Worm (Caenorhabditis elegans) whole organism, mixed stage, embryonic: ENCODE measurements around the gene T03G6.1.

Experiments used
- M03D4.4 ChIP-seq: sonication (generic microtip); optimal IDR thresholded peaks from 2 replicates; lab custom pipeline; 2017; ENCODE audit warnings: mild to moderate bottlenecking, missing genetic modification characterization, missing compliant biosample characterization
- bed-3 ChIP-seq: fragments of 200-800 bp; sonication (Bioruptor generic); optimal IDR thresholded peaks from 3 replicates; lab custom pipeline; 2018; ENCODE audit warnings: mild to moderate bottlenecking, missing genetic modification characterization, moderate library complexity, missing compliant biosample characterization
- blmp-1 ChIP-seq: fragments of 150-350 bp; optimal IDR thresholded peaks from 2 replicates; lab custom pipeline; 2014; ENCODE audit warnings: missing biosample characterization, missing genetic modification characterization
- ceh-39 ChIP-seq: fragments of 150-350 bp; optimal IDR thresholded peaks from 2 replicates; lab custom pipeline; 2014; ENCODE audit warnings: missing biosample characterization, missing genetic modification characterization
- ceh-43 ChIP-seq: fragments of 200-800 bp; sonication (Bioruptor generic); optimal IDR thresholded peaks from 2 replicates; lab custom pipeline; 2018; ENCODE audit warnings: mild to moderate bottlenecking, missing genetic modification characterization, moderate library complexity, missing compliant biosample characterization
- ceh-83 ChIP-seq: fragments of 200-800 bp; sonication (Bioruptor generic); optimal IDR thresholded peaks from 2 replicates; lab custom pipeline; 2018; ENCODE audit warnings: mild to moderate bottlenecking, missing genetic modification characterization, missing compliant biosample characterization
- cnd-1 ChIP-seq: fragments of 200-800 bp; sonication (Bioruptor generic); optimal IDR thresholded peaks from 2 replicates; lab custom pipeline; 2018; ENCODE audit warnings: mild to moderate bottlenecking, missing genetic modification characterization, missing compliant biosample characterization
- drap-1 ChIP-seq: fragments of 200-800 bp; sonication (Bioruptor generic); optimal IDR thresholded peaks from 3 replicates; lab custom pipeline; 2018; ENCODE audit warnings: mild to moderate bottlenecking, missing genetic modification characterization, missing compliant biosample characterization
- elt-1 ChIP-seq: sonication (generic microtip); optimal IDR thresholded peaks from 2 replicates; lab custom pipeline; 2017; ENCODE audit warnings: missing genetic modification characterization, mild to moderate bottlenecking, missing compliant biosample characterization, antibody characterized with exemption, moderate library complexity, borderline replicate concordance; ENCODE audit not compliant: insufficient read depth
- elt-3 ChIP-seq: fragments of 150-350 bp; optimal IDR thresholded peaks from 2 replicates; lab custom pipeline; 2014; ENCODE audit warnings: missing biosample characterization, missing genetic modification characterization
- flh-1 ChIP-seq: fragments of 200-800 bp; sonication (Bioruptor generic); optimal IDR thresholded peaks from 2 replicates; lab custom pipeline; 2018; ENCODE audit warnings: mild to moderate bottlenecking, missing genetic modification characterization, moderate library complexity, missing compliant biosample characterization
- ham-2 ChIP-seq: fragments of 200-800 bp; sonication (Bioruptor generic); optimal IDR thresholded peaks from 2 replicates; lab custom pipeline; 2018; ENCODE audit warnings: mild to moderate bottlenecking, missing genetic modification characterization, missing compliant biosample characterization
- hlh-1 ChIP-seq: fragments of 150-350 bp; optimal IDR thresholded peaks from 2 replicates; lab custom pipeline; 2014; ENCODE audit warnings: missing biosample characterization, missing genetic modification reagents, missing genetic modification characterization
- lin-13 ChIP-seq: fragments of 150-350 bp; optimal IDR thresholded peaks from 2 replicates; lab custom pipeline; 2014; ENCODE audit warnings: missing biosample characterization, missing genetic modification characterization
- lin-32 ChIP-seq: fragments of 200-800 bp; sonication (Bioruptor generic); optimal IDR thresholded peaks from 2 replicates; lab custom pipeline; 2018; ENCODE audit warnings: mild to moderate bottlenecking, missing genetic modification characterization, missing compliant biosample characterization
- lsy-2 ChIP-seq: fragments of 150-350 bp; optimal IDR thresholded peaks from 2 replicates; lab custom pipeline; 2014; ENCODE audit warnings: missing biosample characterization, missing genetic modification characterization
- mab-5 ChIP-seq: fragments of 150-350 bp; optimal IDR thresholded peaks from 2 replicates; lab custom pipeline; 2014; ENCODE audit warnings: missing biosample characterization, missing genetic modification characterization
- mep-1 ChIP-seq: fragments of 150-350 bp; optimal IDR thresholded peaks from 2 replicates; lab custom pipeline; 2017; ENCODE audit warnings: missing biosample characterization, missing genetic modification reagents, missing genetic modification characterization, inconsistent platforms
- mls-2 ChIP-seq: sonication (generic microtip); optimal IDR thresholded peaks from 2 replicates; lab custom pipeline; 2016; ENCODE audit warnings: mild to moderate bottlenecking, missing genetic modification characterization, moderate library complexity, missing compliant biosample characterization
- nhr-12 ChIP-seq: fragments of 150-350 bp; optimal IDR thresholded peaks from 2 replicates; lab custom pipeline; 2014; ENCODE audit warnings: missing biosample characterization, missing genetic modification characterization
- nhr-2 ChIP-seq: fragments of 150-350 bp; optimal IDR thresholded peaks from 2 replicates; lab custom pipeline; 2014; ENCODE audit warnings: missing biosample characterization, missing genetic modification characterization
- nhr-237 ChIP-seq: fragments of 150-350 bp; optimal IDR thresholded peaks from 2 replicates; lab custom pipeline; 2014; ENCODE audit warnings: missing biosample characterization, missing genetic modification characterization
- nhr-28 ChIP-seq: fragments of 150-350 bp; optimal IDR thresholded peaks from 2 replicates; lab custom pipeline; 2014; ENCODE audit warnings: missing biosample characterization, missing genetic modification characterization
- nhr-76 ChIP-seq: sonication (generic microtip); optimal IDR thresholded peaks from 2 replicates; lab custom pipeline; 2017; ENCODE audit warnings: missing biosample characterization, missing genetic modification characterization
- pha-4 ChIP-seq: fragments of 150-350 bp; optimal IDR thresholded peaks from 2 replicates; lab custom pipeline; 2018; ENCODE audit warnings: missing biosample characterization, missing genetic modification reagents, missing genetic modification characterization
- sem-2 ChIP-seq: fragments of 200-800 bp; sonication (Bioruptor generic); optimal IDR thresholded peaks from 2 replicates; lab custom pipeline; 2018; ENCODE audit warnings: mild to moderate bottlenecking, missing genetic modification characterization, missing compliant biosample characterization
- snpc-4 ChIP-seq: fragments of 150-350 bp; optimal IDR thresholded peaks from 2 replicates; lab custom pipeline; 2014; ENCODE audit warnings: missing biosample characterization, missing genetic modification characterization
- sptf-1 ChIP-seq: sonication (generic microtip); optimal IDR thresholded peaks from 2 replicates; lab custom pipeline; 2017; ENCODE audit warnings: mild to moderate bottlenecking, missing genetic modification characterization, moderate library complexity, missing compliant biosample characterization
- tbx-8 ChIP-seq: fragments of 200-800 bp; sonication (Bioruptor generic); optimal IDR thresholded peaks from 2 replicates; lab custom pipeline; 2018; ENCODE audit warnings: mild to moderate bottlenecking, missing genetic modification characterization, moderate library complexity, missing compliant biosample characterization
- unc-120 ChIP-seq: sonication (generic microtip); optimal IDR thresholded peaks from 2 replicates; lab custom pipeline; 2017; ENCODE audit warnings: missing genetic modification characterization, missing compliant biosample characterization; ENCODE audit not compliant: poor library complexity, severe bottlenecking

Gene T03G6.1

ce11 chrX:2581828-2582589, 26.0 kb upstream of the T03G6.1 start:
- TF ChIP-seq nhr-76 (tag; lab: Kevin White, UChicago) (no peak), cnd-1 (no peak), mls-2 (no peak), pha-4 (tag; lab: Kevin White, UChicago) (no peak), hlh-1 (no peak), nhr-12 (no peak), blmp-1 (tag; lab: Kevin White, UChicago) (no peak), lsy-2 (tag; lab: Kevin White, UChicago) (no peak), elt-3 (no peak), lin-32 (GFP tag; lab: Kevin White, UChicago) (no peak), snpc-4 (tag; lab: Kevin White, UChicago) (no peak), unc-120 (tag; lab: Kevin White, UChicago) (no peak), mep-1 (no peak), sem-2 (GFP tag; lab: Kevin White, UChicago) (no peak), ceh-83 (GFP tag; lab: Kevin White, UChicago) (no peak), lin-13 (tag; lab: Kevin White, UChicago) (no peak), nhr-28 (tag; lab: Kevin White, UChicago) (no peak)

- TF ChIP-seq sptf-1 (tag; lab: Kevin White, UChicago) = peak; percentile 59
- TF ChIP-seq pha-4 (tag; lab: Kevin White, UChicago) = no peak
- TF ChIP-seq nhr-2 = peak; percentile 61
- TF ChIP-seq ceh-83 (GFP tag; lab: Kevin White, UChicago) = no peak
- peak; percentile 49 for TF ChIP-seq cnd-1
- no peak for TF ChIP-seq hlh-1
- TF ChIP-seq unc-120 (tag; lab: Kevin White, UChicago) = no peak
- TF ChIP-seq M03D4.4 = peak; percentile 4
- TF ChIP-seq ceh-43 (GFP tag; lab: Kevin White, UChicago) = no peak
- TF ChIP-seq mls-2 = peak; percentile 71
- TF ChIP-seq ham-2 (GFP tag; lab: Kevin White, UChicago) = peak; percentile 96
- no peak for TF ChIP-seq snpc-4 (tag; lab: Kevin White, UChicago)
- no peak for TF ChIP-seq ceh-39 (tag; lab: Kevin White, UChicago)
- TF ChIP-seq sem-2 (GFP tag; lab: Kevin White, UChicago) = no peak
Measured at ce11 chrX:2583135-2583683, 24.8 kb upstream of the T03G6.1 start.

- TF ChIP-seq ceh-83 (GFP tag; lab: Kevin White, UChicago) (no peak), lin-13 (tag; lab: Kevin White, UChicago) (no peak), sptf-1 (tag; lab: Kevin White, UChicago) (no peak)
Measured at ce11 chrX:2585655-2586054, 22.4 kb upstream of the T03G6.1 start, which contains the start of gene H01M10.2. Gene H01M10.2 (minus strand): TSS chrX:2585755.

- TF ChIP-seq ham-2 (GFP tag; lab: Kevin White, UChicago) (no peak), bed-3 (GFP tag; lab: Kevin White, UChicago) (no peak), sptf-1 (tag; lab: Kevin White, UChicago) (no peak), drap-1 (GFP tag; lab: Kevin White, UChicago) (no peak), elt-1 (tag; lab: Kevin White, UChicago) (no peak), blmp-1 (tag; lab: Kevin White, UChicago) (no peak), ceh-39 (tag; lab: Kevin White, UChicago) (no peak), nhr-237 (tag; lab: Kevin White, UChicago) (no peak)
Measured at ce11 chrX:2588012-2588411, 20.0 kb upstream of the T03G6.1 start.

- no peak for TF ChIP-seq M03D4.4
- TF ChIP-seq mls-2 = no peak
- no peak for TF ChIP-seq ceh-83 (GFP tag; lab: Kevin White, UChicago)
- TF ChIP-seq hlh-1 = no peak
- no peak for TF ChIP-seq snpc-4 (tag; lab: Kevin White, UChicago)
- TF ChIP-seq drap-1 (GFP tag; lab: Kevin White, UChicago) = no peak
- TF ChIP-seq mab-5 (tag; lab: Kevin White, UChicago) = no peak
- no peak for TF ChIP-seq tbx-8 (GFP tag; lab: Kevin White, UChicago)
- no peak for TF ChIP-seq ham-2 (GFP tag; lab: Kevin White, UChicago)
- no peak for TF ChIP-seq blmp-1 (tag; lab: Kevin White, UChicago)
- TF ChIP-seq flh-1 (GFP tag; lab: Kevin White, UChicago) = no peak
- TF ChIP-seq, all 35 proteins: peak for 0
Measured at ce11 chrX:2590023-2590422, 18.0 kb upstream of the T03G6.1 start.
